Worm (Caenorhabditis elegans) whole organism, mixed stage, embryonic: ENCODE data around the gene osm-9.

Experiments
- M03D4.4 ChIP-seq: sonication (generic microtip); optimal IDR thresholded peaks from 2 replicates; lab custom pipeline; 2017; ENCODE audit warnings: mild to moderate bottlenecking, missing genetic modification characterization, missing compliant biosample characterization
- bed-3 ChIP-seq: fragments of 200-800 bp; sonication (Bioruptor generic); optimal IDR thresholded peaks from 3 replicates; lab custom pipeline; 2018; ENCODE audit warnings: mild to moderate bottlenecking, missing genetic modification characterization, moderate library complexity, missing compliant biosample characterization
- blmp-1 ChIP-seq: fragments of 150-350 bp; optimal IDR thresholded peaks from 2 replicates; lab custom pipeline; 2014; ENCODE audit warnings: missing biosample characterization, missing genetic modification characterization
- ceh-39 ChIP-seq: fragments of 150-350 bp; optimal IDR thresholded peaks from 2 replicates; lab custom pipeline; 2014; ENCODE audit warnings: missing biosample characterization, missing genetic modification characterization
- ceh-43 ChIP-seq: fragments of 200-800 bp; sonication (Bioruptor generic); optimal IDR thresholded peaks from 2 replicates; lab custom pipeline; 2018; ENCODE audit warnings: mild to moderate bottlenecking, missing genetic modification characterization, moderate library complexity, missing compliant biosample characterization
- ceh-83 ChIP-seq: fragments of 200-800 bp; sonication (Bioruptor generic); optimal IDR thresholded peaks from 2 replicates; lab custom pipeline; 2018; ENCODE audit warnings: mild to moderate bottlenecking, missing genetic modification characterization, missing compliant biosample characterization
- ces-1 ChIP-seq: fragments of 150-350 bp; optimal IDR thresholded peaks from 2 replicates; lab custom pipeline; 2014; ENCODE audit warnings: missing biosample characterization, missing genetic modification reagents, missing genetic modification characterization
- cnd-1 ChIP-seq: fragments of 200-800 bp; sonication (Bioruptor generic); optimal IDR thresholded peaks from 2 replicates; lab custom pipeline; 2018; ENCODE audit warnings: mild to moderate bottlenecking, missing genetic modification characterization, missing compliant biosample characterization
- drap-1 ChIP-seq: fragments of 200-800 bp; sonication (Bioruptor generic); optimal IDR thresholded peaks from 3 replicates; lab custom pipeline; 2018; ENCODE audit warnings: mild to moderate bottlenecking, missing genetic modification characterization, missing compliant biosample characterization
- elt-1 ChIP-seq: sonication (generic microtip); optimal IDR thresholded peaks from 2 replicates; lab custom pipeline; 2017; ENCODE audit warnings: missing genetic modification characterization, mild to moderate bottlenecking, missing compliant biosample characterization, antibody characterized with exemption, moderate library complexity, borderline replicate concordance; ENCODE audit not compliant: insufficient read depth
- elt-3 ChIP-seq: fragments of 150-350 bp; optimal IDR thresholded peaks from 2 replicates; lab custom pipeline; 2014; ENCODE audit warnings: missing biosample characterization, missing genetic modification characterization
- flh-1 ChIP-seq: fragments of 200-800 bp; sonication (Bioruptor generic); optimal IDR thresholded peaks from 2 replicates; lab custom pipeline; 2018; ENCODE audit warnings: mild to moderate bottlenecking, missing genetic modification characterization, moderate library complexity, missing compliant biosample characterization
- ham-2 ChIP-seq: fragments of 200-800 bp; sonication (Bioruptor generic); optimal IDR thresholded peaks from 2 replicates; lab custom pipeline; 2018; ENCODE audit warnings: mild to moderate bottlenecking, missing genetic modification characterization, missing compliant biosample characterization
- hlh-1 ChIP-seq: fragments of 150-350 bp; optimal IDR thresholded peaks from 2 replicates; lab custom pipeline; 2014; ENCODE audit warnings: missing biosample characterization, missing genetic modification reagents, missing genetic modification characterization
- lin-13 ChIP-seq: fragments of 150-350 bp; optimal IDR thresholded peaks from 2 replicates; lab custom pipeline; 2014; ENCODE audit warnings: missing biosample characterization, missing genetic modification characterization
- lin-32 ChIP-seq: fragments of 200-800 bp; sonication (Bioruptor generic); optimal IDR thresholded peaks from 2 replicates; lab custom pipeline; 2018; ENCODE audit warnings: mild to moderate bottlenecking, missing genetic modification characterization, missing compliant biosample characterization
- lsy-2 ChIP-seq: fragments of 150-350 bp; optimal IDR thresholded peaks from 2 replicates; lab custom pipeline; 2014; ENCODE audit warnings: missing biosample characterization, missing genetic modification characterization
- mab-5 ChIP-seq: fragments of 150-350 bp; optimal IDR thresholded peaks from 2 replicates; lab custom pipeline; 2014; ENCODE audit warnings: missing biosample characterization, missing genetic modification characterization
- mep-1 ChIP-seq: fragments of 150-350 bp; optimal IDR thresholded peaks from 2 replicates; lab custom pipeline; 2017; ENCODE audit warnings: missing biosample characterization, missing genetic modification reagents, missing genetic modification characterization, inconsistent platforms
- mls-2 ChIP-seq: sonication (generic microtip); optimal IDR thresholded peaks from 2 replicates; lab custom pipeline; 2016; ENCODE audit warnings: mild to moderate bottlenecking, missing genetic modification characterization, moderate library complexity, missing compliant biosample characterization
- nhr-12 ChIP-seq: fragments of 150-350 bp; optimal IDR thresholded peaks from 2 replicates; lab custom pipeline; 2014; ENCODE audit warnings: missing biosample characterization, missing genetic modification characterization
- nhr-2 ChIP-seq: fragments of 150-350 bp; optimal IDR thresholded peaks from 2 replicates; lab custom pipeline; 2014; ENCODE audit warnings: missing biosample characterization, missing genetic modification characterization
- nhr-237 ChIP-seq: fragments of 150-350 bp; optimal IDR thresholded peaks from 2 replicates; lab custom pipeline; 2014; ENCODE audit warnings: missing biosample characterization, missing genetic modification characterization
- nhr-28 ChIP-seq: fragments of 150-350 bp; optimal IDR thresholded peaks from 2 replicates; lab custom pipeline; 2014; ENCODE audit warnings: missing biosample characterization, missing genetic modification characterization
- nhr-76 ChIP-seq: sonication (generic microtip); optimal IDR thresholded peaks from 2 replicates; lab custom pipeline; 2017; ENCODE audit warnings: missing biosample characterization, missing genetic modification characterization
- pha-4 ChIP-seq: fragments of 150-350 bp; optimal IDR thresholded peaks from 2 replicates; lab custom pipeline; 2018; ENCODE audit warnings: missing biosample characterization, missing genetic modification reagents, missing genetic modification characterization
- sem-2 ChIP-seq: fragments of 200-800 bp; sonication (Bioruptor generic); optimal IDR thresholded peaks from 2 replicates; lab custom pipeline; 2018; ENCODE audit warnings: mild to moderate bottlenecking, missing genetic modification characterization, missing compliant biosample characterization
- snpc-4 ChIP-seq: fragments of 150-350 bp; optimal IDR thresholded peaks from 2 replicates; lab custom pipeline; 2014; ENCODE audit warnings: missing biosample characterization, missing genetic modification characterization
- sptf-1 ChIP-seq: sonication (generic microtip); optimal IDR thresholded peaks from 2 replicates; lab custom pipeline; 2017; ENCODE audit warnings: mild to moderate bottlenecking, missing genetic modification characterization, moderate library complexity, missing compliant biosample characterization
- tbx-8 ChIP-seq: fragments of 200-800 bp; sonication (Bioruptor generic); optimal IDR thresholded peaks from 2 replicates; lab custom pipeline; 2018; ENCODE audit warnings: mild to moderate bottlenecking, missing genetic modification characterization, moderate library complexity, missing compliant biosample characterization
- unc-120 ChIP-seq: sonication (generic microtip); optimal IDR thresholded peaks from 2 replicates; lab custom pipeline; 2017; ENCODE audit warnings: missing genetic modification characterization, missing compliant biosample characterization; ENCODE audit not compliant: poor library complexity, severe bottlenecking
- unc-39 ChIP-seq: fragments of 150-350 bp; optimal IDR thresholded peaks from 2 replicates; lab custom pipeline; 2014; ENCODE audit warnings: missing biosample characterization, missing genetic modification characterization
- unc-62 ChIP-seq: fragments of 150-350 bp; optimal IDR thresholded peaks from 2 replicates; lab custom pipeline; 2014; ENCODE audit warnings: missing biosample characterization, missing genetic modification reagents, missing genetic modification characterization
- zip-8 ChIP-seq: fragments of 150-350 bp; optimal IDR thresholded peaks from 2 replicates; lab custom pipeline; 2014; ENCODE audit warnings: missing biosample characterization, missing genetic modification characterization
- ztf-11 ChIP-seq: fragments of 150-350 bp; optimal IDR thresholded peaks from 2 replicates; lab custom pipeline; 2014; ENCODE audit warnings: missing biosample characterization, missing genetic modification characterization

osm-9 gene

ce11 chrIV:3526831-3527404 lies 30.3 kb downstream of the osm-9 start, which contains the start of gene M57.2:
M57.2 (plus strand) TSS chrIV:3527354.
- TF ChIP-seq zip-8 (tag; lab: Kevin White, UChicago) = peak; percentile 3
- TF ChIP-seq drap-1 = no peak

- no peak for TF ChIP-seq zip-8 (tag; lab: Kevin White, UChicago)
- TF ChIP-seq sem-2 (GFP tag; lab: Kevin White, UChicago) = no peak
- no peak for TF ChIP-seq ham-2 (GFP tag; lab: Kevin White, UChicago)
- TF ChIP-seq M03D4.4 (tag; lab: Kevin White, UChicago) = no peak
- TF ChIP-seq unc-62 = no peak
- no peak for TF ChIP-seq unc-39 (tag; lab: Kevin White, UChicago)
- TF ChIP-seq nhr-12 = no peak
- TF ChIP-seq ztf-11 = no peak
- TF ChIP-seq nhr-28 = no peak
- no peak for TF ChIP-seq cnd-1
- TF ChIP-seq hlh-1 (tag; lab: Kevin White, UChicago) = no peak
- TF ChIP-seq elt-3 (tag; lab: Kevin White, UChicago) = no peak
- no peak for TF ChIP-seq lin-32 (GFP tag; lab: Kevin White, UChicago)
- TF ChIP-seq sptf-1 (tag; lab: Kevin White, UChicago) = no peak
- no peak for TF ChIP-seq tbx-8 (GFP tag; lab: Kevin White, UChicago)
- no peak for TF ChIP-seq mep-1
- TF ChIP-seq mab-5 = no peak
- TF ChIP-seq lin-13 (tag; lab: Kevin White, UChicago) = no peak
- no peak for TF ChIP-seq pha-4 (tag; lab: Kevin White, UChicago)
Observed at ce11 chrIV:3526144-3526797, 31.0 kb downstream of the osm-9 start.

- TF ChIP-seq hlh-1 (tag; lab: Kevin White, UChicago) (no peak), ham-2 (GFP tag; lab: Kevin White, UChicago) (peak; percentile 67), drap-1 (peak; percentile 88), nhr-237 (tag; lab: Kevin White, UChicago) (no peak), lin-32 (GFP tag; lab: Kevin White, UChicago) (peak; percentile 53), elt-1 (no peak), pha-4 (tag; lab: Kevin White, UChicago) (no peak), blmp-1 (tag; lab: Kevin White, UChicago) (no peak), ceh-83 (GFP tag; lab: Kevin White, UChicago) (peak; percentile 83), zip-8 (tag; lab: Kevin White, UChicago) (no peak), nhr-2 (tag; lab: Kevin White, UChicago) (no peak), ztf-11 (no peak), mep-1 (no peak), unc-120 (tag; lab: Kevin White, UChicago) (peak; percentile 74), mab-5 (no peak), snpc-4 (tag; lab: Kevin White, UChicago) (no peak), unc-62 (peak; percentile 17), nhr-12 (no peak), cnd-1 (peak; percentile 83), flh-1 (GFP tag; lab: Kevin White, UChicago) (peak; percentile 54), ces-1 (no peak), sem-2 (GFP tag; lab: Kevin White, UChicago) (peak; percentile 82), ceh-39 (no peak), unc-39 (tag; lab: Kevin White, UChicago) (peak; percentile 26), tbx-8 (GFP tag; lab: Kevin White, UChicago) (peak; percentile 54), nhr-76 (tag; lab: Kevin White, UChicago) (no peak), mls-2 (tag; lab: Kevin White, UChicago) (peak; percentile 88), lsy-2 (tag; lab: Kevin White, UChicago) (no peak), elt-3 (tag; lab: Kevin White, UChicago) (no peak), lin-13 (tag; lab: Kevin White, UChicago) (no peak), ceh-43 (GFP tag; lab: Kevin White, UChicago) (peak; percentile 75), bed-3 (GFP tag; lab: Kevin White, UChicago) (peak; percentile 57), M03D4.4 (tag; lab: Kevin White, UChicago) (peak; percentile 89), nhr-28 (peak; percentile 5), sptf-1 (tag; lab: Kevin White, UChicago) (peak; percentile 90)
Observed at ce11 chrIV:3524584-3525020, 32.6 kb downstream of the osm-9 start.
